Worm (Caenorhabditis elegans) whole organism, midembryonic: ENCODE results near the gene C34D10.5.

ENCODE experiments used
- T22C8.4 ChIP-seq: fragments of 200-800 bp; sonication (Bioruptor generic); IDR thresholded peaks from 2 replicates; pipeline ENCODE4 v1.3.6; 2022; ENCODE audit warnings: missing genetic modification characterization, missing compliant biosample characterization
- flt-1 ChIP-seq: fragments of 200-800 bp; sonication (Bioruptor generic); IDR thresholded peaks from 2 replicates; pipeline ENCODE4 v1.3.6; 2022; ENCODE audit warnings: missing genetic modification characterization, missing compliant biosample characterization
- klf-2 ChIP-seq: fragments of 200-800 bp; sonication (Bioruptor generic); conservative IDR thresholded peaks from 2 replicates; pipeline ENCODE4 v1.3.6; 2022; ENCODE audit warnings: missing genetic modification reagents, missing genetic modification characterization, missing compliant biosample characterization
- med-1 ChIP-seq: sonication (generic microtip); optimal IDR thresholded peaks from 2 replicates; lab custom pipeline; 2017; ENCODE audit warnings: missing genetic modification characterization, mild to moderate bottlenecking, missing compliant biosample characterization, antibody characterized with exemption, missing genetic modification reagents; ENCODE audit not compliant: insufficient read depth
- ref-1 ChIP-seq: fragments of 200-800 bp; sonication (Bioruptor generic); conservative IDR thresholded peaks from 2 replicates; pipeline ENCODE4 v1.3.6; 2022; ENCODE audit warnings: missing genetic modification reagents, missing genetic modification characterization, missing compliant biosample characterization

- no peak for TF ChIP-seq T22C8.4 (GFP tag; lab: Robert Waterston, UW)
- no peak for TF ChIP-seq klf-2
- TF ChIP-seq flt-1 (GFP tag; lab: Robert Waterston, UW), result no peak
- TF ChIP-seq ref-1 (GFP tag; lab: Robert Waterston, UW), result no peak
- TF ChIP-seq med-1 (GFP tag; lab: Kevin White, UChicago), result no peak
Observed at ce11 chrX:8017759-8018158, at the start of gene C34D10.5.
